Fruit fly (Drosophila melanogaster): Measurements from ENCODE around the gene CG46280.

Gene CG46280

dm6 chr3R:13014168-13014881 lies 16.1 kb downstream of the CG46280 start (continued):
- TF ChIP-seq CG15269 (tag; optimal IDR thresholded peaks at IDR 0.05) (peak; percentile 46), Sox102F (GFP tag; optimal IDR thresholded peaks at IDR 0.05) (peak; percentile 6), sens (GFP tag) (peak; percentile 40), CG11504 (tag; optimal IDR thresholded peaks at IDR 0.05) (peak; percentile 27), Ptx1 (GFP tag; IDR thresholded peaks at IDR 0.05) (peak; percentile 12; the same call in 1 of the 2 replicates), CG9932 (GFP tag; IDR thresholded peaks at IDR 0.05) (peak; percentile 42), Rfx (GFP tag; IDR thresholded peaks at IDR 0.05) (peak; percentile 43), CG1603 (tag; optimal IDR thresholded peaks at IDR 0.05) (peak; percentile 33), CG14441 (GFP tag; IDR thresholded peaks at IDR 0.05) (0 out of 2 replicates have a peak, but pooled peaks have one; percentile 35), CG16779 (GFP tag; IDR thresholded peaks at IDR 0.05) (no peak), Med (GFP tag) (peak; percentile 55), disco-r (GFP tag; optimal IDR thresholded peaks at IDR 0.05) (no peak), CG4404 (GFP tag; IDR thresholded peaks at IDR 0.05) (no peak), gem (tag; optimal IDR thresholded peaks at IDR 0.05) (peak; percentile 29), CG2120 (GFP tag; optimal IDR thresholded peaks at IDR 0.05) (peak; percentile 38), CG6683 (GFP tag; optimal IDR thresholded peaks at IDR 0.05) (no peak), E2f1 (GFP tag; IDR thresholded peaks at IDR 0.05) (no peak), Xbp1 (GFP tag; optimal IDR thresholded peaks at IDR 0.05) (peak; percentile 0), dmrt99B (tag; optimal IDR thresholded peaks at IDR 0.05) (peak; percentile 27), Hr51 (GFP tag; optimal IDR thresholded peaks at IDR 0.05) (peak in 1 of 2 experiments; percentile 30), maf-S (GFP tag; optimal IDR thresholded peaks at IDR 0.05) (no peak), CG14050 (GFP tag; IDR thresholded peaks at IDR 0.05) (peak; percentile 16; the same call in 1 of the 3 replicates), fu2 (GFP tag; optimal IDR thresholded peaks at IDR 0.05) (no peak), CG34376 (GFP tag; optimal IDR thresholded peaks at IDR 0.05) (no peak), CHES-1-like (GFP tag; optimal IDR thresholded peaks at IDR 0.05) (no peak), CG12769 (tag; optimal IDR thresholded peaks at IDR 0.05) (peak; percentile 16), CG9215 (GFP tag; IDR thresholded peaks at IDR 0.05) (peak; percentile 26; the same call in 1 of the 2 replicates), CG1529 (GFP tag; optimal IDR thresholded peaks at IDR 0.05) (no peak), CG13624 (GFP tag; optimal IDR thresholded peaks at IDR 0.05) (peak; percentile 20), ems (GFP tag; optimal IDR thresholded peaks at IDR 0.05) (no peak), Oli (tag; optimal IDR thresholded peaks at IDR 0.05) (no peak), peb (GFP tag; IDR thresholded peaks at IDR 0.05) (no peak)

dm6 chr3R:13012990-13013389 lies 17.5 kb downstream of the CG46280 start:
- TF ChIP-seq CG9727 (GFP tag; optimal IDR thresholded peaks at IDR 0.05) (no peak), Optix (GFP tag; IDR thresholded peaks at IDR 0.05) (no peak), CG12299 (tag; optimal IDR thresholded peaks at IDR 0.05) (no peak), ci (GFP tag; IDR thresholded peaks at IDR 0.05) (peak; percentile 18; the same call in 1 of the 3 replicates), CG11247 (GFP tag; IDR thresholded peaks at IDR 0.05) (no peak), CG4360 (GFP tag; IDR thresholded peaks at IDR 0.05) (peak; percentile 57; the same call in 1 of the 2 replicates), nerfin-2 (GFP tag; IDR thresholded peaks at IDR 0.05; ENCODE audit: partially characterized antibody) (no peak), Opbp (GFP tag; IDR thresholded peaks at IDR 0.05; ENCODE audit: partially characterized antibody) (0 out of 3 replicates have a peak, but pooled peaks have one; percentile 24), pho (GFP tag; optimal IDR thresholded peaks at IDR 0.05) (no peak), CG32532 (GFP tag; IDR thresholded peaks at IDR 0.05) (no peak), cwo (GFP tag; optimal IDR thresholded peaks at IDR 0.05) (no peak), Rx (GFP tag; IDR thresholded peaks at IDR 0.05) (no peak), Med (GFP tag) (peak; percentile 74), H15 (GFP tag; IDR thresholded peaks at IDR 0.05) (0 out of 3 replicates have a peak, but pooled peaks have one; percentile 24), tll (GFP tag; optimal IDR thresholded peaks at IDR 0.05) (no peak), Vsx1 (GFP tag; optimal IDR thresholded peaks at IDR 0.05) (no peak), hb (GFP tag; IDR thresholded peaks at IDR 0.05; ENCODE audit: partially characterized antibody) (no peak), eve (GFP tag; optimal IDR thresholded peaks at IDR 0.05) (no peak), CG31388 (GFP tag; optimal IDR thresholded peaks at IDR 0.05) (no peak), dm (GFP tag; optimal IDR thresholded peaks at IDR 0.05) (no peak)

All from whole organism, embryonic.